Worm (Caenorhabditis elegans) whole organism, young adult: ENCODE measurements around the gene D1053.4.

Experiments used
- D2030.7 ChIP-seq: fragments of 200-800 bp; sonication (Bioruptor generic); IDR thresholded peaks from 2 replicates; pipeline ENCODE4 v1.3.6; 2022; ENCODE audit warnings: missing genetic modification reagents, missing genetic modification characterization, missing compliant biosample characterization
- akir-1 ChIP-seq: fragments of 200-800 bp; sonication (Bioruptor generic); optimal IDR thresholded peaks from 2 replicates; lab custom pipeline; 2018; ENCODE audit warnings: mild to moderate bottlenecking, missing genetic modification characterization, moderate library complexity, missing compliant biosample characterization
- nfya-1 ChIP-seq: sonication (generic microtip); optimal IDR thresholded peaks from 2 replicates; lab custom pipeline; 2017; ENCODE audit warnings: antibody characterized with exemption, missing compliant biosample characterization, missing genetic modification characterization, borderline replicate concordance; ENCODE audit not compliant: insufficient read depth

ce11 chrX:11679211-11679977 lies 44.2 kb downstream of the D1053.4 start:
- no peak for TF ChIP-seq nfya-1 (tag; lab: Kevin White, UChicago)
- no peak for TF ChIP-seq akir-1
- TF ChIP-seq D2030.7 (GFP tag; lab: Robert Waterston, UW) = no peak
